Fruit fly (Drosophila melanogaster): ENCODE results near the gene CG42592.

The CG42592 gene

DNA sequence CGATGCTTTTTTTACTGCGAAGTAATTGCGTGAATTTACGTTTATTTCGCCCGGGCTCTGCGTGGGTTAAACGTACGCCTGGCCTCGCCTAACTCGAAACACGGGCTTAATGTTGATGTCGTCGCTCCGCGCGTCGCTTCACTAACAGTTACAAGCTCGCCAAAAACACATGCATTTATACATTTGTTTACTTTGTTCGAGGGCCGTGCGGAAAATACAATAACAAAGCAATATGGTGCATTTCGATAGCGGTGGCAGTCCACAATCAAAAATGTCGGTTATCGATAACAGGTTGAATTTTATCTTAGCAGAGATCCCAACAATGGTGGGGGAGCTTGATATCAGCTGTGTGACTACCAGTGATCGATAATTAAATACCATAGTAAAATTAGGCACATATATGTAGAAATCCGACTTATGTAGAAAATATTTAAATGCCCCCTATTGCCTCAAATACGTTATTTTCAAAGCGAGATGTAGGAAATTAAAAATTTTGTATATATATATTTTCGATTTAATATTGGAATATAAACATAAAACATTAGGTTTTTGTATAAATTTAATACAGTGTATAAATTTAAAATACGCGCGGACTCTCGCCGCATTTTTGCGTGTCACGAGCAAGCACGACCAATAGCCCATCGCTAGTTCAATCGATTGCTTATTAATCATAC, 32.7 kb upstream of the CG42592 start, which contains the start of gene Zip99C:
Zip99C (minus strand) TSS at position 220 of the 674 bp plus-strand sequence.
- TF ChIP-seq CG12605 (GFP tag; IDR thresholded peaks at IDR 0.05) (no peak), CG9948 (tag; optimal IDR thresholded peaks at IDR 0.05) (no peak), CG14655 (GFP tag; optimal IDR thresholded peaks at IDR 0.05) (no peak), Snoo (tag; optimal IDR thresholded peaks at IDR 0.05) (no peak), EcR (GFP tag; optimal IDR thresholded peaks at IDR 0.05) (peak; percentile 71), CG17806 (tag; optimal IDR thresholded peaks at IDR 0.05) (peak; percentile 19), CG8301 (tag; optimal IDR thresholded peaks at IDR 0.05) (no peak), CG34367 (tag; optimal IDR thresholded peaks at IDR 0.05) (no peak), CG13204 (GFP tag; optimal IDR thresholded peaks at IDR 0.05) (no peak), CG8159 (tag; optimal IDR thresholded peaks at IDR 0.05) (no peak), Ets98B (GFP tag; IDR thresholded peaks at IDR 0.05) (no peak), Pif1A (GFP tag; optimal IDR thresholded peaks at IDR 0.05) (no peak), D1 (tag; optimal IDR thresholded peaks at IDR 0.05) (no peak), rn (GFP tag; IDR thresholded peaks at IDR 0.05) (no peak), gl (tag; optimal IDR thresholded peaks at IDR 0.05) (no peak), CG32121 (GFP tag; IDR thresholded peaks at IDR 0.05) (no peak), CG10348 (GFP tag; IDR thresholded peaks at IDR 0.05) (no peak), CG15710 (tag; optimal IDR thresholded peaks at IDR 0.05) (peak; percentile 13)

DNA sequence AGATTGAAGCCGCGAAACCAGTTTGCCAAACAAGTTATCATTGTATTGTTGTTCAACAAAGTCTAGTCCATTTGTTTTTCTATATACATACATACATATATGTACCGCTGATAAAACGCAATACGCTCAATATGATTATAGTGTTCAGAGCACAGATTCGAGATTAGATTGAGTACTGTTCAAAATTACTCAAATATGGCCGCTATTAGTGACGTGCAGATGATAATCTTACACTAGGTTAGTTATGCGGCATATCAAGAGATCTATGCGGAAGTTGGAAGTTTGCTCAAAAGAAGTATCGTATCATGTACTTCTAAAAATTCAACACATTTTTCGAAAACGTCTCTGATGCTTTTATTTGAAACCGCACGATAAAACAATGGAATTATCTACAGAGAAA, 31.8 kb upstream of the CG42592 start:
- no peak for TF ChIP-seq D1 (tag; optimal IDR thresholded peaks at IDR 0.05)
- TF ChIP-seq CG14655 (GFP tag; optimal IDR thresholded peaks at IDR 0.05) = no peak

DNA sequence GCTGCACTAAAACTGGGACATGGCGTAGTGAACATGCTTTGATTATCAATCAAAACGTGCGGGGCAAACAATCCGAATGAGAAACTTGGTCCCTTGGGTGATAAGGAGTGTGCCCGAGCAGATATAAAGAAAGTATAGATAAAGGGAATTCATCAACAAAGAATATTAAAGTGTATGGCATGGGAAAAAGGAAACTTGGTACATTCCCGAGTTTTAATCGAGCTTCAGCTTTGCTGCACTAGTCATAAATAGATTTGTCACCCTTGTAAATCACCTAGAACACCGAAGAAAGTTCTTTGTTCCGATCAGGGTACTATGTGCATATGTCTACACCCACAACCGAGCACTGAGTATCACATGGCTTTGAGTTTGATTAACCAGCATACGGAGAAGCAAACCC, 31.4 kb upstream of the CG42592 start:
- TF ChIP-seq D1 (tag; optimal IDR thresholded peaks at IDR 0.05) = no peak
- no peak for TF ChIP-seq gl (tag; optimal IDR thresholded peaks at IDR 0.05)
- TF ChIP-seq fd96Ca (GFP tag; IDR thresholded peaks at IDR 0.05) = no peak
- TF ChIP-seq CG17806 (tag; optimal IDR thresholded peaks at IDR 0.05) = no peak
- TF ChIP-seq CG10348 (GFP tag; IDR thresholded peaks at IDR 0.05) = no peak
- no peak for TF ChIP-seq Ets98B (GFP tag; IDR thresholded peaks at IDR 0.05)
- no peak for TF ChIP-seq CG15710 (tag; optimal IDR thresholded peaks at IDR 0.05)
- TF ChIP-seq Pif1A (GFP tag; optimal IDR thresholded peaks at IDR 0.05) = no peak
- TF ChIP-seq CG9948 (tag; optimal IDR thresholded peaks at IDR 0.05) = no peak
- TF ChIP-seq CG34367 (tag; optimal IDR thresholded peaks at IDR 0.05) = no peak
- TF ChIP-seq CG32121 (GFP tag; IDR thresholded peaks at IDR 0.05) = no peak
- TF ChIP-seq CG4496 (GFP tag; IDR thresholded peaks at IDR 0.05) = no peak
- no peak for TF ChIP-seq Pif1B (GFP tag; optimal IDR thresholded peaks at IDR 0.05)
- no peak for TF ChIP-seq CG8301 (tag; optimal IDR thresholded peaks at IDR 0.05)
- TF ChIP-seq Snoo (tag; optimal IDR thresholded peaks at IDR 0.05) = no peak
- no peak for TF ChIP-seq CG12605 (GFP tag; IDR thresholded peaks at IDR 0.05)

DNA sequence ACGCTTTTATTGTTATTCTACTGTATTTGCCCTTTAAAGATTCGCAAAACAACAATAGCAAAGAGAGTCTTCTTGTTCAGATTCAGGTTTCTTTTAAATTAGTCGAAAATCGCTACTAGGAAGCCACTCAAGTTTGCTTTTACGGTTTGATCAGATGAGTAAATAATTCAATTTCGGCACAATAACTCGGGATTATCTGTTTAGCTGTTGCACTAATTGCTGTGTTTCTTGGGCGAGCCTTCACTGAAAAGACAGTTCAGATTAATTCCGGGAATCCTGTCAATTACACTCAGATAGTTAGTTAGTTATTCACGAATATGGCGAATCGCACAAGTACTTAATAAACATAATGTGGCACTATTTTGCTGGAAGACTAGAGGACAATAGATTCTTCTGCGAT, 30.6 kb upstream of the CG42592 start:
- no peak for TF ChIP-seq Snoo (tag; optimal IDR thresholded peaks at IDR 0.05)
- TF ChIP-seq fd96Ca (GFP tag; IDR thresholded peaks at IDR 0.05) = no peak
- no peak for TF ChIP-seq CG14655 (GFP tag; optimal IDR thresholded peaks at IDR 0.05)
- TF ChIP-seq Ets98B (GFP tag; IDR thresholded peaks at IDR 0.05) = no peak

DNA sequence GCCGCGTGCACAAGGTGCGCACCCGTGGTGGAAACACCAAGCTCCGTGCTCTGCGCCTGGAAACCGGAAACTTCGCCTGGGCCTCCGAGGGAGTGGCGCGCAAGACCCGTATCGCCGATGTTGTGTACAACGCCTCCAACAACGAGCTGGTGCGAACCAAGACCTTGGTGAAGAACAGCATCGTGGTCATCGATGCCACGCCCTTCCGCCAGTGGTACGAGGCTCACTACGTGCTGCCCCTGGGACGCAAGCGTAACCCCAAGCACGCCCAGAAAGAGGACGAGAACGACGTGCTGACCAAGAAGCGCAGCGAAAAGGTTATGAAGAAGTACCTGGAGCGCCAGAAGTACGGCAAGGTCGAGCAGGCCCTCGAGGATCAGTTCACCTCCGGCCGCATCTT, 26.7 kb upstream of the CG42592 start:
- no peak for TF ChIP-seq CG9948 (tag; optimal IDR thresholded peaks at IDR 0.05)
- TF ChIP-seq CG8301 (tag; optimal IDR thresholded peaks at IDR 0.05) = no peak
- TF ChIP-seq CG4496 (GFP tag; IDR thresholded peaks at IDR 0.05) = no peak
- TF ChIP-seq Ets98B (GFP tag; IDR thresholded peaks at IDR 0.05) = no peak
- no peak for TF ChIP-seq CG10348 (GFP tag; IDR thresholded peaks at IDR 0.05)

DNA sequence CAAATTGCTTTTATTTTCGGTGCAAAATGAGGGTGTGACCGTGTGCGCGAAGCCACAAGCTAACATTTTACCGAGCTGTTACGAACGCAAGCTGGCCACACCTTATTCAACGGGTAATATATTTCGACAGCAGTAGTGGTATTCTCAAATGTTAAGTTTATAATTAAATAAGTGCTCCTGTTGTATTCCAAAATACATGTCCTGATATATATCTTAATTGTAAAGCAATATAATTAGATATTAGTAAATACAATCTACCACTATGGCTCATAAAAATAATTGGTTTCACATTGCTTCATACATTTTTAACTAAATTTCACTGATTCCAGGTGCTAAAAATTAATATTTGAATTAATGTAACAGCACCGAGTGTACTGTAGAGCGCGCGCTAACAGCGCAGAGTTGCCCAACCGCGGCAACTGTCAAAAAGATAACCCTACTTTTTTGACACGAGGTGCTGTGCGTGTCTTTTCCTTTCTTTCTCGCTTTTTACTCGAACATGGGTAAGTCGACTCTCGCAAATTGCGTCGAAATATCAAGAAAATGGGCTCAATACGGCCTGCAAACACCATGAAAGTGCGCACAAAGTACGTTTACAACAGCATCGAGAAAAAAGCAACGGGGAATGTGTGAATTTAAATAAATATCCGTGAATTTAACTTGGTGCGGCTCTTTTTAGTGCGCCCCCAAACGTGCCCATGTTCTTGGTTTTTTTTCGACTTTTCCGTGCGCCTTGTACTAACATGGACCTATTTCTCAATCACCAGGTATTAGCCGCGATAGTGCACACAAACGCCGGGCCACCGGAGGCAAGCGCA, 25.6 kb upstream of the CG42592 start, which contains the start of the genes CG15514 and RpS8:
CG15514 (minus strand) TSS at position 63 of the 818 bp plus-strand sequence.
RpS8 (plus strand) TSS at position 151 of the 818 bp plus-strand sequence.
- TF ChIP-seq rn (GFP tag; IDR thresholded peaks at IDR 0.05) (no peak), CG32121 (GFP tag; IDR thresholded peaks at IDR 0.05) (peak; percentile 29; the same call in 1 of the 2 replicates), Pif1B (GFP tag; optimal IDR thresholded peaks at IDR 0.05) (no peak), CG4496 (GFP tag; IDR thresholded peaks at IDR 0.05) (peak; percentile 54; the same call in 2 of the 3 replicates), CG12605 (GFP tag; IDR thresholded peaks at IDR 0.05) (no peak; the same call in none of the 2 replicates), CG14655 (GFP tag; optimal IDR thresholded peaks at IDR 0.05) (no peak), D1 (tag; optimal IDR thresholded peaks at IDR 0.05) (no peak), CG34367 (tag; optimal IDR thresholded peaks at IDR 0.05) (peak; percentile 29), CG8159 (tag; optimal IDR thresholded peaks at IDR 0.05) (peak; percentile 72), CG10348 (GFP tag; IDR thresholded peaks at IDR 0.05) (no peak), EcR (GFP tag; optimal IDR thresholded peaks at IDR 0.05) (no peak), CG13204 (GFP tag; optimal IDR thresholded peaks at IDR 0.05) (no peak), fd96Ca (GFP tag; IDR thresholded peaks at IDR 0.05) (no peak), CG15710 (tag; optimal IDR thresholded peaks at IDR 0.05) (peak; percentile 27), Ets98B (GFP tag; IDR thresholded peaks at IDR 0.05) (no peak), Pif1A (GFP tag; optimal IDR thresholded peaks at IDR 0.05) (no peak), CG9948 (tag; optimal IDR thresholded peaks at IDR 0.05) (peak; percentile 33), Snoo (tag; optimal IDR thresholded peaks at IDR 0.05) (peak; percentile 74), gl (tag; optimal IDR thresholded peaks at IDR 0.05) (no peak), CG17806 (tag; optimal IDR thresholded peaks at IDR 0.05) (peak; percentile 64), CG8301 (tag; optimal IDR thresholded peaks at IDR 0.05) (peak; percentile 48)
